Worm (Caenorhabditis elegans): ENCODE measurements around the gene lpd-9.

DNA sequence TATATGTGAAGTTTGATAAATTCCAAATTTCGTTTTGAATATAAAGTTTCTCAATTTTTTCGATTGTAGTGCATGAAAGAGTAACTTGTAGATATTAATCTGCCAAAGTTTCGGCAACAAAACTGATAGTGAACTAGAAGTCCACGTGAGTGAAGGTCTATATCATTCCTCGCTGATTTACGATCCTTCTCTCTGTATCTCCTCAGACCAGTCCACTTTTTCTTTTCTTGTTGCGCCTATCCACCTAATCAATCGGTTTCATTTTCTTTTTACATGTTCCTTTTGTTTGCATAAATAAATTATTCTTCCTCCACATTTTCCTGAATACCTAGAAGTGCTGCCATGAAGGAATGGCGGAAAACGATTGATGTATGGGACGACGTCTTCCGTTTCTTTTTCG lies 15.0 kb upstream of the lpd-9 start:
- TF ChIP-seq aly-1 (tag; optimal IDR thresholded peaks at IDR 0.05) = no peak
- no peak for TF ChIP-seq sea-1 (GFP tag; conservative IDR thresholded peaks at IDR 0.05)
- no peak for TF ChIP-seq ets-7 (tag; optimal IDR thresholded peaks at IDR 0.05)
- TF ChIP-seq hmbx-1 (tag; optimal IDR thresholded peaks at IDR 0.05) = no peak
- no peak for TF ChIP-seq B0310.2 (tag; optimal IDR thresholded peaks at IDR 0.05)
- no peak for TF ChIP-seq tbx-11 (GFP tag; IDR thresholded peaks at IDR 0.05)
- TF ChIP-seq ama-1 (optimal IDR thresholded peaks at IDR 0.05) = no peak
